Worm (Caenorhabditis elegans) whole organism, late embryonic: ENCODE data around the gene mboa-2.

ENCODE experiments used
- F13H6.1 ChIP-seq: sonication (generic microtip); optimal IDR thresholded peaks from 2 replicates; lab custom pipeline; 2016; ENCODE audit warnings: missing genetic modification characterization, missing compliant biosample characterization
- dve-1 ChIP-seq: sonication (generic microtip); optimal IDR thresholded peaks from 2 replicates; lab custom pipeline; 2017; ENCODE audit warnings: antibody characterized with exemption, mild to moderate bottlenecking, missing genetic modification characterization, missing compliant biosample characterization
- hlh-15 ChIP-seq: sonication (generic microtip); optimal IDR thresholded peaks from 2 replicates; lab custom pipeline; 2016; ENCODE audit warnings: missing genetic modification characterization, missing compliant biosample characterization
- pag-3 ChIP-seq: sonication (generic microtip); optimal IDR thresholded peaks from 2 replicates; lab custom pipeline; 2016; ENCODE audit warnings: missing compliant biosample characterization, missing genetic modification characterization, borderline replicate concordance
- pha-2 ChIP-seq: sonication (generic microtip); optimal IDR thresholded peaks from 2 replicates; lab custom pipeline; 2017; ENCODE audit warnings: mild to moderate bottlenecking, missing genetic modification characterization, missing compliant biosample characterization
- pha-4 ChIP-seq: fragments of 150-350 bp; optimal IDR thresholded peaks from 2 replicates; lab custom pipeline; 2018; ENCODE audit warnings: missing biosample characterization, missing genetic modification reagents, missing genetic modification characterization
- tbx-7 ChIP-seq: sonication (generic microtip); optimal IDR thresholded peaks from 2 replicates; lab custom pipeline; 2016; ENCODE audit warnings: missing genotype, missing genetic modification characterization, missing compliant biosample characterization
- unc-3 ChIP-seq, 2 experiments: fragments of 200-800 bp in 1 of 2; sonication (Bioruptor generic) in 1 of 2; sonication (generic microtip) in 1 of 2; conservative IDR thresholded peaks in 1 of 2; optimal IDR thresholded peaks in 1 of 2; 2 replicates each; pipeline versions ENCODE4 v1.3.6 to Lab custom; 2016 to 2022; ENCODE audit warnings: missing compliant biosample characterization in 2 of 2, missing genetic modification characterization in 2 of 2, missing genetic modification reagents in 1 of 2

DNA sequence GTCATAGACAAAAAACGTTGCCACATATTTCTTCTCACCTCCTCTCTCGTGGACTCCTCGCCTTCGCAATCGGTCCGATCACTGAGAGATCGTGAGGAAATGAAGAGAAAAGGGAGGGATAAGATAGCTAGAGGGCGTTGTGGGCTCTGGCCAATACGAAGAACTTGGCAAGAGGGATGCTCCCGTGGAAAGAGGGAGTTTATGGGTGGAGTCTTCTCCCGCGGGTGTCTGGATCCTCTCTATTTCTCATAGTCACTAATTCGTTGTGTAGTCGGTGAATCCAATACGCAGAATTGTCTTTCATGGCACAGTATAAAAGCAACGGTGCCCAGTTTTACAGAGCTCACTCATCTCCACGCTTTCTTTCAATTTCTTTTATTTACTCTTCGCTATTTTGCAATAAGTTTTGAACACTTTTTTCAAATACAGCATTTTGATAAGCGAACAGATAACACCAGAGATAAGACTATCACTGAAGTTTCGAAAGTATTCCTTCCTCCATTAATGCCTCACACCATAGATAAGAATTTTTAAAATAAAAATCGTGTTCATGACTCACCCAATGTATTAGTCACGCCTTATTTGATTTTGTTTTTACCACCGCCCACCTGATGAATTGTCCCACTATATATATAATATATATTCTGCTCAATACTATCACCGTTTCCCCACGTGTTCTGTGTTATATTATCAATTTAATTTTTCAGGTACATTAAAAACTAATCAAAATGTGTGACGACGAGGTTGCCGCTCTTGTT, 41.8 kb downstream of the mboa-2 start, which contains the start of gene act-1:
- TF ChIP-seq dve-1 (tag; lab: Kevin White, UChicago) (no peak), pag-3 (tag; lab: Kevin White, UChicago) (no peak), pha-4 (tag; lab: Kevin White, UChicago) (no peak), hlh-15 (tag; lab: Kevin White, UChicago) (no peak), F13H6.1 (tag; lab: Kevin White, UChicago) (no peak), tbx-7 (tag; lab: Kevin White, UChicago) (no peak), pha-2 (tag; lab: Kevin White, UChicago) (no peak), unc-3 (GFP tag; conservative IDR thresholded peaks at IDR 0.05; lab: Robert Waterston, UW) (no peak), unc-3 (tag; optimal IDR thresholded peaks at IDR 0.05; lab: Kevin White, UChicago) (no peak)
